Fruit fly (Drosophila melanogaster) Kc167 (cell line): Measurements from ENCODE around the gene CG13407.

Experiments used
- Myc ChIP-seq: fragments of >200 bp; optimal IDR thresholded peaks from 2 replicates; lab custom pipeline; 2017; ENCODE audit warnings: missing external identifiers
- Sin3A ChIP-seq: fragments of >200 bp; optimal IDR thresholded peaks from 2 replicates; lab custom pipeline; 2018; ENCODE audit warnings: missing external identifiers
- h ChIP-seq: fragments of >200 bp; optimal IDR thresholded peaks from 3 replicates; lab custom pipeline; 2018; ENCODE audit warnings: missing external identifiers
- insv ChIP-seq: fragments of >200 bp; optimal IDR thresholded peaks from 3 replicates; lab custom pipeline; 2018; ENCODE audit warnings: missing external identifiers
- psq ChIP-seq: fragments of >200 bp; optimal IDR thresholded peaks from 2 replicates; lab custom pipeline; 2017; ENCODE audit warnings: missing external identifiers
- ttk ChIP-seq: sonication (Bioruptor generic); optimal IDR thresholded peaks from 2 replicates; lab custom pipeline; 2017; ENCODE audit warnings: missing external identifiers

Gene CG13407

dm6 chr3R:22108316-22108715 is 5.1 kb downstream of the CG13407 start:
- TF ChIP-seq h (lab: Kevin White, UChicago): no peak
- no peak for TF ChIP-seq insv (lab: Kevin White, UChicago)
- TF ChIP-seq Myc (lab: Kevin White, UChicago): no peak
- no peak for TF ChIP-seq Sin3A (lab: Kevin White, UChicago)
- no peak for TF ChIP-seq psq (lab: Kevin White, UChicago)
- no peak for TF ChIP-seq ttk (lab: Kevin White, UChicago)

dm6 chr3R:22113127-22113526 is 9.9 kb downstream of the CG13407 start, which contains the start of gene Ir94a:
Gene Ir94a, plus strand, starts transcription at chr3R:22113427.
- no peak for TF ChIP-seq h (lab: Kevin White, UChicago)
- TF ChIP-seq insv (lab: Kevin White, UChicago): no peak
- no peak for TF ChIP-seq Sin3A (lab: Kevin White, UChicago)
- TF ChIP-seq Myc (lab: Kevin White, UChicago): no peak
- TF ChIP-seq psq (lab: Kevin White, UChicago): no peak
- TF ChIP-seq ttk (lab: Kevin White, UChicago): no peak

- TF ChIP-seq insv (lab: Kevin White, UChicago): no peak
- TF ChIP-seq Sin3A (lab: Kevin White, UChicago): no peak
- no peak for TF ChIP-seq ttk (lab: Kevin White, UChicago)
- no peak for TF ChIP-seq Myc (lab: Kevin White, UChicago)
- TF ChIP-seq h (lab: Kevin White, UChicago): no peak
- TF ChIP-seq psq (lab: Kevin White, UChicago): no peak
Observed at dm6 chr3R:22117149-22117548, 13.9 kb downstream of the CG13407 start, which contains the start of gene Ir94b. Gene Ir94b, minus strand, starts transcription at chr3R:22117249.

dm6 chr3R:22119354-22119753 is 16.1 kb downstream of the CG13407 start, which contains the start of gene Ir94c:
Gene Ir94c, minus strand, starts transcription at chr3R:22119454.
- no peak for TF ChIP-seq psq (lab: Kevin White, UChicago)
- no peak for TF ChIP-seq ttk (lab: Kevin White, UChicago)
- no peak for TF ChIP-seq insv (lab: Kevin White, UChicago)
- TF ChIP-seq Sin3A (lab: Kevin White, UChicago): no peak
- no peak for TF ChIP-seq Myc (lab: Kevin White, UChicago)
- no peak for TF ChIP-seq h (lab: Kevin White, UChicago)

dm6 chr3R:22119761-22120160 is 16.5 kb downstream of the CG13407 start, which contains the start of gene CG42390:
Gene CG42390, plus strand, starts transcription at chr3R:22120061.
- no peak for TF ChIP-seq Myc (lab: Kevin White, UChicago)
- no peak for TF ChIP-seq Sin3A (lab: Kevin White, UChicago)
- TF ChIP-seq ttk (lab: Kevin White, UChicago): no peak

- TF ChIP-seq h (lab: Kevin White, UChicago) (no peak), ttk (lab: Kevin White, UChicago) (no peak), Sin3A (lab: Kevin White, UChicago) (no peak), psq (lab: Kevin White, UChicago) (no peak), Myc (lab: Kevin White, UChicago) (no peak), insv (lab: Kevin White, UChicago) (no peak)
Observed at dm6 chr3R:22121220-22121619, 18.0 kb downstream of the CG13407 start.

dm6 chr3R:22123347-22123746 is 20.1 kb downstream of the CG13407 start:
- no peak for TF ChIP-seq psq (lab: Kevin White, UChicago)
- no peak for TF ChIP-seq h (lab: Kevin White, UChicago)

- TF ChIP-seq Myc (lab: Kevin White, UChicago) (no peak), psq (lab: Kevin White, UChicago) (no peak), ttk (lab: Kevin White, UChicago) (no peak), Sin3A (lab: Kevin White, UChicago) (no peak), insv (lab: Kevin White, UChicago) (no peak), h (lab: Kevin White, UChicago) (no peak)
Observed at dm6 chr3R:22124863-22125262, 21.6 kb downstream of the CG13407 start.

- TF ChIP-seq psq (lab: Kevin White, UChicago) (no peak), insv (lab: Kevin White, UChicago) (no peak), h (lab: Kevin White, UChicago) (no peak), Myc (lab: Kevin White, UChicago) (no peak), Sin3A (lab: Kevin White, UChicago) (no peak), ttk (lab: Kevin White, UChicago) (no peak)
Observed at dm6 chr3R:22133337-22134014, 30.3 kb downstream of the CG13407 start, which contains the start of gene SKIP. Gene SKIP, plus strand, starts transcription at chr3R:22133830.

- TF ChIP-seq ttk (lab: Kevin White, UChicago) (no peak), h (lab: Kevin White, UChicago) (no peak), psq (lab: Kevin White, UChicago) (no peak)
Observed at dm6 chr3R:22134462-22134861, 31.2 kb downstream of the CG13407 start.

- TF ChIP-seq ttk (lab: Kevin White, UChicago): no peak
Observed at dm6 chr3R:22135503-22135902, 32.3 kb downstream of the CG13407 start.

dm6 chr3R:22136967-22137516 is 33.8 kb downstream of the CG13407 start:
- TF ChIP-seq h (lab: Kevin White, UChicago): no peak
- TF ChIP-seq Sin3A (lab: Kevin White, UChicago): no peak
- no peak for TF ChIP-seq psq (lab: Kevin White, UChicago)
- no peak for TF ChIP-seq ttk (lab: Kevin White, UChicago)
- TF ChIP-seq insv (lab: Kevin White, UChicago): no peak
- no peak for TF ChIP-seq Myc (lab: Kevin White, UChicago)
